Worm (Caenorhabditis elegans) whole organism, early embryonic: ENCODE measurements around the gene F40G9.19.

Source experiments
- F13C5.2 ChIP-seq: sonication (generic microtip); optimal IDR thresholded peaks from 2 replicates; lab custom pipeline; 2017; ENCODE audit warnings: mild to moderate bottlenecking, missing genetic modification characterization, inconsistent platforms, missing compliant biosample characterization
- aly-1 ChIP-seq: sonication (generic microtip); optimal IDR thresholded peaks from 2 replicates; lab custom pipeline; 2016; ENCODE audit warnings: missing genetic modification characterization, missing compliant biosample characterization
- ama-1 ChIP-seq: fragments of 150-350 bp; optimal IDR thresholded peaks from 2 replicates; lab custom pipeline; 2014
- ceh-36 ChIP-seq: sonication (generic microtip); optimal IDR thresholded peaks from 2 replicates; lab custom pipeline; 2016; ENCODE audit warnings: missing genetic modification characterization, inconsistent platforms, missing compliant biosample characterization
- ets-7 ChIP-seq: sonication (generic microtip); optimal IDR thresholded peaks from 2 replicates; lab custom pipeline; 2016; ENCODE audit warnings: missing genotype, missing genetic modification characterization, missing compliant biosample characterization
- flt-1 ChIP-seq: fragments of 200-800 bp; sonication (Bioruptor generic); IDR thresholded peaks from 2 replicates; pipeline ENCODE4 v1.3.6; 2022; ENCODE audit warnings: missing genetic modification characterization, missing compliant biosample characterization
- hmbx-1 ChIP-seq: sonication (generic microtip); optimal IDR thresholded peaks from 2 replicates; lab custom pipeline; 2016; ENCODE audit warnings: mild to moderate bottlenecking, missing genetic modification characterization, missing compliant biosample characterization
- scrt-1 ChIP-seq: fragments of 200-800 bp; sonication (Bioruptor generic); IDR thresholded peaks from 2 replicates; pipeline ENCODE4 v1.3.6; 2022; ENCODE audit warnings: missing genetic modification characterization, missing compliant biosample characterization
- tbx-11 ChIP-seq: fragments of 200-800 bp; sonication (Bioruptor generic); IDR thresholded peaks from 2 replicates; pipeline ENCODE4 v1.3.6; 2022; ENCODE audit warnings: missing genetic modification characterization, missing compliant biosample characterization
- tbx-37 ChIP-seq: fragments of 200-800 bp; sonication (Bioruptor generic); conservative IDR thresholded peaks from 2 replicates; pipeline ENCODE4 v1.3.6; 2022; ENCODE audit warnings: missing genetic modification reagents, missing genetic modification characterization, missing compliant biosample characterization
- tra-4 ChIP-seq: sonication (generic microtip); optimal IDR thresholded peaks from 2 replicates; lab custom pipeline; 2017; ENCODE audit warnings: missing genetic modification characterization, missing compliant biosample characterization

DNA sequence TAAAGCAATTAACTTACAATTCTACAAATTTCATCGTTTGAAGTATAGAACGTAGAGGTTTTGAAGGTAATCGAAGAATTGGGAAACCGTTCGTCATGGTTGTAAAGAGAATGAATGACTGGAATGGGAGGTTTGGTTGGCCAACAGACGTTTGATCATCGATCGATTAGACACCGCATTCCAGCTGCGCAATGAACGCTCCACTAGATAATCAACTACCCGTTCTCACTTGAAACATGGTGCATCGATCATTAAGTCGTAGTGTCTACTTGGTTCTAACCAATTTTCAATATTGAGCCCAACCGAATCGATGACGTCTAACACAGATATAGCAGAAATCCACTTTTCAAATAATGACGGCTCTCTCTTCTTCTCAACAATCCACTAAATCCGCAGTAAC, 30.5 kb upstream of the F40G9.19 start, which contains the start of gene fbxb-82:
- TF ChIP-seq F13C5.2 (no peak), scrt-1 (GFP tag; lab: Robert Waterston, UW) (no peak), tbx-37 (GFP tag; lab: Robert Waterston, UW) (no peak), ceh-36 (tag; lab: Kevin White, UChicago) (no peak), ets-7 (no peak), aly-1 (no peak), tbx-11 (GFP tag; lab: Robert Waterston, UW) (no peak), hmbx-1 (tag; lab: Kevin White, UChicago) (no peak), tra-4 (no peak), flt-1 (GFP tag; lab: Robert Waterston, UW) (no peak), ama-1 (no peak)
